Worm (Caenorhabditis elegans) whole organism, L2 larva: ENCODE results near the gene tmed-13.

ENCODE experiments used
- C34F6.9 ChIP-seq: fragments of 150-350 bp; optimal IDR thresholded peaks from 2 replicates; lab custom pipeline; 2014; ENCODE audit warnings: missing biosample characterization, missing genetic modification characterization
- F13H6.1 ChIP-seq: sonication (generic microtip); optimal IDR thresholded peaks from 2 replicates; lab custom pipeline; 2016; ENCODE audit warnings: missing genetic modification characterization, missing compliant biosample characterization
- Y55F3AM.14 ChIP-seq: fragments of 200-800 bp; sonication (Bioruptor generic); optimal IDR thresholded peaks from 2 replicates; lab custom pipeline; 2018; ENCODE audit warnings: mild to moderate bottlenecking, missing genetic modification characterization, missing compliant biosample characterization
- alr-1 ChIP-seq: fragments of 150-350 bp; optimal IDR thresholded peaks from 2 replicates; lab custom pipeline; 2014; ENCODE audit warnings: missing biosample characterization, missing genetic modification characterization
- aly-2 ChIP-seq: fragments of 150-350 bp; optimal IDR thresholded peaks from 2 replicates; lab custom pipeline; 2014; ENCODE audit warnings: missing biosample characterization, missing genetic modification characterization
- ama-1 ChIP-seq: fragments of 150-350 bp; optimal IDR thresholded peaks from 2 replicates; lab custom pipeline; 2018; ENCODE audit warnings: inconsistent platforms
- blmp-1 ChIP-seq: sonication (generic microtip); optimal IDR thresholded peaks from 2 replicates; lab custom pipeline; 2017; ENCODE audit warnings: missing genetic modification characterization, mild to moderate bottlenecking, missing compliant biosample characterization, antibody characterized with exemption, moderate library complexity; ENCODE audit not compliant: insufficient read depth
- ceh-16 ChIP-seq: fragments of 150-350 bp; optimal IDR thresholded peaks from 2 replicates; lab custom pipeline; 2014; ENCODE audit warnings: missing biosample characterization, missing genetic modification characterization
- ceh-82 ChIP-seq: fragments of 150-350 bp; optimal IDR thresholded peaks from 2 replicates; lab custom pipeline; 2014; ENCODE audit warnings: missing biosample characterization, missing genetic modification characterization
- crh-2 ChIP-seq: sonication (generic microtip); optimal IDR thresholded peaks from 2 replicates; lab custom pipeline; 2017; ENCODE audit warnings: missing biosample characterization, missing genetic modification characterization
- dmd-4 ChIP-seq: sonication (generic microtip); optimal IDR thresholded peaks from 2 replicates; lab custom pipeline; 2017; ENCODE audit warnings: missing biosample characterization, missing genetic modification characterization
- egl-27 ChIP-seq: sonication (generic microtip); optimal IDR thresholded peaks from 3 replicates; lab custom pipeline; 2017; ENCODE audit warnings: missing biosample characterization, missing genetic modification reagents, missing genetic modification characterization
- elt-1 ChIP-seq: fragments of 150-350 bp; optimal IDR thresholded peaks from 2 replicates; lab custom pipeline; 2014; ENCODE audit warnings: missing biosample characterization, missing genetic modification characterization
- elt-3 ChIP-seq: sonication (generic microtip); optimal IDR thresholded peaks from 2 replicates; lab custom pipeline; 2017; ENCODE audit warnings: missing biosample characterization, missing genetic modification characterization
- fos-1 ChIP-seq: fragments of 150-350 bp; optimal IDR thresholded peaks from 2 replicates; lab custom pipeline; 2014; ENCODE audit warnings: missing biosample characterization, missing genetic modification characterization
- gmeb-1 ChIP-seq: fragments of 150-350 bp; optimal IDR thresholded peaks from 2 replicates; lab custom pipeline; 2014; ENCODE audit warnings: missing biosample characterization, missing genetic modification characterization
- lin-13 ChIP-seq: fragments of 150-350 bp; optimal IDR thresholded peaks from 2 replicates; lab custom pipeline; 2014; ENCODE audit warnings: missing biosample characterization, missing genetic modification reagents, missing genetic modification characterization
- lsy-2 ChIP-seq, 2 experiments: fragments of 150-350 bp in 1 of 2; sonication (generic microtip) in 1 of 2; optimal IDR thresholded peaks; 2 replicates each; lab custom pipeline; 2014 to 2017; ENCODE audit warnings: missing biosample characterization in 2 of 2, missing genetic modification characterization in 2 of 2
- mbf-1 ChIP-seq: sonication (generic microtip); optimal IDR thresholded peaks from 2 replicates; lab custom pipeline; 2017; ENCODE audit warnings: missing biosample characterization, missing genetic modification characterization
- mdl-1 ChIP-seq, 2 experiments: fragments of 150-350 bp in 1 of 2; sonication (generic microtip) in 1 of 2; optimal IDR thresholded peaks; 2 replicates each; lab custom pipeline; 2017; ENCODE audit warnings: missing biosample characterization in 2 of 2, missing genetic modification characterization in 2 of 2
- nhr-11 ChIP-seq: fragments of 150-350 bp; optimal IDR thresholded peaks from 2 replicates; lab custom pipeline; 2014; ENCODE audit warnings: missing biosample characterization, missing genetic modification characterization
- nhr-12 ChIP-seq: fragments of 150-350 bp; optimal IDR thresholded peaks from 2 replicates; lab custom pipeline; 2014; ENCODE audit warnings: missing biosample characterization, missing genetic modification characterization
- nhr-129 ChIP-seq: fragments of 150-350 bp; optimal IDR thresholded peaks from 2 replicates; lab custom pipeline; 2014; ENCODE audit warnings: missing biosample characterization, missing genetic modification characterization
- nhr-23 ChIP-seq: fragments of 150-350 bp; optimal IDR thresholded peaks from 2 replicates; lab custom pipeline; 2014; ENCODE audit warnings: missing biosample characterization, missing genetic modification reagents, missing genetic modification characterization
- nhr-237 ChIP-seq: fragments of 150-350 bp; optimal IDR thresholded peaks from 2 replicates; lab custom pipeline; 2014; ENCODE audit warnings: missing biosample characterization, missing genetic modification characterization
- nhr-25 ChIP-seq: fragments of 150-350 bp; sonication (generic microtip); optimal IDR thresholded peaks from 3 replicates; lab custom pipeline; 2014; ENCODE audit warnings: missing biosample characterization, missing genetic modification characterization
- nhr-6 ChIP-seq: fragments of 150-350 bp; optimal IDR thresholded peaks from 2 replicates; lab custom pipeline; 2014; ENCODE audit warnings: missing biosample characterization, missing genetic modification characterization
- nhr-77 ChIP-seq: fragments of 150-350 bp; optimal IDR thresholded peaks from 2 replicates; lab custom pipeline; 2014; ENCODE audit warnings: missing biosample characterization, missing genetic modification characterization
- peb-1 ChIP-seq: fragments of 150-350 bp; optimal IDR thresholded peaks from 2 replicates; lab custom pipeline; 2014; ENCODE audit warnings: missing biosample characterization, missing genetic modification characterization
- sem-4 ChIP-seq: fragments of 150-350 bp; optimal IDR thresholded peaks from 2 replicates; lab custom pipeline; 2014; ENCODE audit warnings: missing biosample characterization, missing genetic modification reagents, missing genetic modification characterization
- skn-1 ChIP-seq: sonication (generic microtip); optimal IDR thresholded peaks from 2 replicates; lab custom pipeline; 2017; ENCODE audit warnings: missing biosample characterization, missing genetic modification characterization
- sma-3 ChIP-seq: sonication (generic microtip); optimal IDR thresholded peaks from 2 replicates; lab custom pipeline; 2016; ENCODE audit warnings: missing genetic modification reagents, missing genetic modification characterization, missing compliant biosample characterization
- sma-9 ChIP-seq, 2 experiments: fragments of 150-350 bp in 1 of 2; sonication (generic microtip) in 1 of 2; optimal IDR thresholded peaks; 2 replicates each; lab custom pipeline; 2014 to 2016; ENCODE audit warnings: missing genetic modification characterization in 2 of 2, mild to moderate bottlenecking in 1 of 2, missing biosample characterization in 1 of 2, missing compliant biosample characterization in 1 of 2, missing genetic modification reagents in 1 of 2, moderate library complexity in 1 of 2
- snpc-4 ChIP-seq: fragments of 150-350 bp; optimal IDR thresholded peaks from 2 replicates; lab custom pipeline; 2014; ENCODE audit warnings: missing biosample characterization, missing genetic modification characterization
- unc-39 ChIP-seq: fragments of 150-350 bp; optimal IDR thresholded peaks from 2 replicates; lab custom pipeline; 2014; ENCODE audit warnings: missing biosample characterization, missing genetic modification characterization
- unc-62 ChIP-seq: fragments of 150-350 bp; optimal IDR thresholded peaks from 2 replicates; lab custom pipeline; 2014; ENCODE audit warnings: missing biosample characterization, missing genetic modification reagents, missing genetic modification characterization
- ztf-11 ChIP-seq: sonication (generic microtip); optimal IDR thresholded peaks from 2 replicates; lab custom pipeline; 2017; ENCODE audit warnings: missing biosample characterization, missing genetic modification characterization
- ztf-4 ChIP-seq: fragments of 150-350 bp; optimal IDR thresholded peaks from 2 replicates; lab custom pipeline; 2014; ENCODE audit warnings: missing biosample characterization, missing genetic modification characterization

tmed-13 gene

ce11 chrIV:6496103-6496502, 24.9 kb upstream of the tmed-13 start:
- TF ChIP-seq dmd-4 (tag; lab: Kevin White, UChicago) (no peak), ceh-16 (tag; lab: Kevin White, UChicago) (peak; percentile 63)

- TF ChIP-seq lin-13 (no peak), ceh-82 (tag; lab: Kevin White, UChicago) (no peak)
These were observed 22.1 kb upstream of the tmed-13 start, which contains the start of gene Y73B6BL.44 for ce11 chrIV:6493299-6493698. Y73B6BL.44 (plus strand) TSS chrIV:6493599.

DNA sequence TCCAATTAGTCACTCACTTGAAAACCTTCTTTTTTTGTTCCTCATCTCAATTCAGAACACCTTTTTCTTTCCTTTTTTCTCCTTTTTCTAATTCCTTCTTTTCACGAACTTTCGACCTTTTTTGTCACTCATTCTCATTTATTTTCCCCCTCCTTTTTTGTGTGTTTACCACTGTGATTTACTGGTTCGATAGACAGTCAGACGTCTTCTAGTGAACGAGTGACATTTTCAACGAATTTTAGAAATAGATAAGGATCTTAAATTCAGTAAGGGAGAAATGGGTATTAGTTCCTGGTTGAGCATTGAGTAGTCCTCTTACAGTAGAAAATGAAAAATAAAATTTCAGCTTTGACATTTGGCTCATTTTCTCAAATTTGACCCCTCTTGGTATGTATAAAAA, 20.7 kb upstream of the tmed-13 start:
- TF ChIP-seq nhr-25 (tag; lab: Kevin White, UChicago) = peak; percentile 62
- TF ChIP-seq mdl-1 (tag; optimal IDR thresholded peaks at IDR 0.05; lab: Kevin White, UChicago) = no peak
- no peak for TF ChIP-seq nhr-77 (tag; lab: Kevin White, UChicago)
- no peak for TF ChIP-seq ztf-4 (tag; lab: Kevin White, UChicago)
- peak; percentile 76 for TF ChIP-seq ceh-16 (tag; lab: Kevin White, UChicago)
- TF ChIP-seq, all 48 proteins: peak for 2

DNA sequence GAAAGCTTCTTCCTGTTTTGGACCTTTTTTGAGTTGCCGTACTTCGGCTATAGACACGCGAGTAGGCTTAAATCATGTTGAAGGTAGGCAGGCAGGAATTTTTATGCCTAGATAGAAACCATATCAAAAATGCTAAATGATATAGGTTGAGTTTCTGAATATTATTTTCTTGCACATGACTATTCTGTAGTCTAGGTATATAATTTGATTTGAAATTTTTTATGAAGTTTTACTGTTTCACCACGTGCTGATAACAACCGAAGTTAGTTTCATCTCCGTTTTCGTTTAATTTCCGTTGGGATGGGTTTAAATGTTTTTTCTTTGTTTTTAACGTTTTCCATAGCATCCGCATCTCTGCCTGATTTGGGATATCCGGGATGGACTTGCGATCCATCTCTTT, 15.9 kb upstream of the tmed-13 start, which contains the start of gene Y73B6BL.37:
Gene Y73B6BL.37, plus strand, starts transcription at position 301 of the 400 bp plus-strand sequence.
- no peak for TF ChIP-seq nhr-77 (tag; lab: Kevin White, UChicago)
- no peak for TF ChIP-seq skn-1 (tag; lab: Kevin White, UChicago)
- no peak for TF ChIP-seq nhr-23 (tag; lab: Kevin White, UChicago)
- TF ChIP-seq, all 48 proteins: peak for 0

ce11 chrIV:6480978-6481377, 9.8 kb upstream of the tmed-13 start:
- TF ChIP-seq fos-1 (tag; lab: Kevin White, UChicago) (peak; percentile 56), Y55F3AM.14 (peak; percentile 28), sma-3 (GFP tag; lab: Kevin White, UChicago) (peak; percentile 32), F13H6.1 (tag; lab: Kevin White, UChicago) (no peak), nhr-129 (tag; lab: Kevin White, UChicago) (peak; percentile 42), gmeb-1 (peak; percentile 34), sem-4 (tag; lab: Kevin White, UChicago) (no peak), crh-2 (tag; lab: Kevin White, UChicago) (peak; percentile 25), sma-9 (GFP tag; optimal IDR thresholded peaks at IDR 0.05; lab: Kevin White, UChicago) (peak; percentile 55), sma-9 (tag; optimal IDR thresholded peaks at IDR 0.05; lab: Kevin White, UChicago) (no peak), nhr-25 (tag; lab: Kevin White, UChicago) (no peak)

ce11 chrIV:6480221-6480620, 9.0 kb upstream of the tmed-13 start, which contains the start of gene tyr-6:
tyr-6 (plus strand) TSS chrIV:6480521.
- TF ChIP-seq Y55F3AM.14 (no peak), ama-1 (lab: Kevin White, UChicago) (no peak), ztf-11 (tag; lab: Kevin White, UChicago) (no peak), egl-27 (no peak), nhr-237 (tag; lab: Kevin White, UChicago) (no peak), nhr-12 (tag; lab: Kevin White, UChicago) (no peak)
- TF ChIP-seq, all 48 proteins: peak for 0

ce11 chrIV:6474751-6475150, 3.6 kb upstream of the tmed-13 start:
- TF ChIP-seq blmp-1 (tag; lab: Kevin White, UChicago) (no peak), unc-62 (no peak), nhr-129 (tag; lab: Kevin White, UChicago) (peak; percentile 44), elt-3 (tag; lab: Kevin White, UChicago) (no peak), ceh-16 (tag; lab: Kevin White, UChicago) (no peak), mbf-1 (no peak), C34F6.9 (peak; percentile 83), nhr-12 (tag; lab: Kevin White, UChicago) (no peak), sem-4 (tag; lab: Kevin White, UChicago) (no peak), lin-13 (no peak), ztf-4 (tag; lab: Kevin White, UChicago) (no peak), aly-2 (tag; lab: Kevin White, UChicago) (no peak), sma-3 (GFP tag; lab: Kevin White, UChicago) (peak; percentile 16), snpc-4 (tag; lab: Kevin White, UChicago) (no peak), nhr-6 (tag; lab: Kevin White, UChicago) (no peak), nhr-237 (tag; lab: Kevin White, UChicago) (no peak), nhr-23 (tag; lab: Kevin White, UChicago) (no peak), nhr-25 (tag; lab: Kevin White, UChicago) (no peak), ztf-11 (tag; lab: Kevin White, UChicago) (no peak), crh-2 (tag; lab: Kevin White, UChicago) (peak; percentile 54), alr-1 (no peak), lsy-2 (tag; optimal IDR thresholded peaks at IDR 0.05; lab: Kevin White, UChicago) (peak in 1 of 2 experiments; percentile 71), nhr-77 (tag; lab: Kevin White, UChicago) (no peak), sma-9 (GFP tag; optimal IDR thresholded peaks at IDR 0.05; lab: Kevin White, UChicago) (peak; percentile 55), sma-9 (tag; optimal IDR thresholded peaks at IDR 0.05; lab: Kevin White, UChicago) (no peak), dmd-4 (tag; lab: Kevin White, UChicago) (no peak), nhr-11 (tag; lab: Kevin White, UChicago) (no peak), unc-39 (no peak), peb-1 (tag; lab: Kevin White, UChicago) (no peak), elt-1 (tag; lab: Kevin White, UChicago) (no peak)
